Worm (Caenorhabditis elegans): ENCODE data around the gene C48A7.16.

ce11 chrIV:7400502-7401118 is 4.7 kb upstream of the C48A7.16 start:
- TF ChIP-seq dao-5 (tag; optimal IDR thresholded peaks at IDR 0.05) = no peak
- TF ChIP-seq W03F9.2 (tag; optimal IDR thresholded peaks at IDR 0.05) = no peak

Measured in whole organism, L4/young adult.